Fruit fly (Drosophila melanogaster): ENCODE data around the gene MsR1.
A peak's percentile ranks its signal among the peaks of the same experiment; 100 is the strongest.

Gene MsR1

DNA sequence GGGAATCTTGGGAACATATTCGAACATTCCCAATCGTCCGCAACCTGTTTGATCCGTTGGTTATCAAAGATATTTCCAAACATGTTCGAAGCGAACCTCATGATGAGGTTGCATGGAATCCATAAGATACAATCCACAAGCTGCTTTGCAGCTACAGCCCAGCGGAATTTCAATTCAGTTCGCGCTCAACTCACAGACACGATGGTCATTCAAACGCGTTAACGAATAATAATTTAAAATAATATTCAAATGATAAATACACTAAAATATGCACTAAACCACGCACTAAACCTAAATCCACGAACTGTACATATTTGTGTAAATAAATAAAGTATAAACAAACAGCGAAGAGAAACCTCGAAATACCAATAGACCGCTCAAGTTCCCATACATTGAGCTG is 65.3 kb downstream of the MsR1 start (continued):
- TF ChIP-seq Gug (GFP tag; IDR thresholded peaks at IDR 0.05) (no peak), CG6792 (GFP tag; optimal IDR thresholded peaks at IDR 0.05) (no peak), CG10631 (GFP tag; optimal IDR thresholded peaks at IDR 0.05) (no peak), acj6 (GFP tag; optimal IDR thresholded peaks at IDR 0.05) (no peak), salr (GFP tag; optimal IDR thresholded peaks at IDR 0.05) (no peak), Ets21C (GFP tag; optimal IDR thresholded peaks at IDR 0.05) (no peak), CG11902 (GFP tag; optimal IDR thresholded peaks at IDR 0.05) (no peak), lz (GFP tag; optimal IDR thresholded peaks at IDR 0.05) (no peak), Hr38 (GFP tag; optimal IDR thresholded peaks at IDR 0.05) (no peak), CG3032 (tag; optimal IDR thresholded peaks at IDR 0.05) (no peak), CG31627 (GFP tag; optimal IDR thresholded peaks at IDR 0.05) (no peak)

DNA sequence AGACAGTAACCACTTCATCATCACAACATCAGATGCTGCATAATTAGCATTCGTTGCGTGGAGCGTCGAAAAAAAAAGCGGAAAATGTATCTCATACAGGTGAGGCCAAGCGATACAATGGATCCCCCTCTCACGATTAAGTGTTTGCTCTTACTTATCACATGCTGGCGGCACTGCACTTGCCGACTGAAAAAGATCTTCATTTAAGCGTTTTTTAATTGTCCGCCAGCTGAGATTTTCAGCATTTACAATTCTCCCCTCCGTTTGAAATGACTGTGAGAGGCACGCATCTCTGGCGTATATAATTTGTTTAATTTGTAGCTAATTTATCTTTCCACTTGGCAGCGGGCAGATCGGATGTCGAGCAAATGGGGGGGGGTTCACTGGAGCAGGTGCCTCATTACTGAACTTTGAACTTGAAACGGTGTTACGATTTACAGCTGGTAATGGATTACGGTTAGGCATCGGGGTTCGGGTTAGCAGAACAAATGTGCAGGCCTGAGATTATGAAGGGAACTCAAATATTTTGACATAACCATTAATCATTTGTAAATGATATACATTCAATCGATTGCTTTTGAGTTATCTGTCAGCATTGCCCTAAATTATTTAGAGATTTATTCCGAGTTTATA is 66.3 kb downstream of the MsR1 start, which contains the start of gene Mzt1:
TSS of gene Mzt1 (plus strand) at position 583 of the 633 bp plus-strand sequence.
- TF ChIP-seq CG16779 (tag; optimal IDR thresholded peaks at IDR 0.05) (no peak), svp (GFP tag) (peak; percentile 63)

dm6 chr3L:2390889-2391288 is 68.4 kb downstream of the MsR1 start, which contains the start of the genes CG32298 and CG32299:
Gene CG32298 (minus strand): TSS chr3L:2390989.
Gene CG32299 (minus strand): TSS chr3L:2390989.
- TF ChIP-seq Sox15 (GFP tag; optimal IDR thresholded peaks at IDR 0.05) (no peak), Eip93F (GFP tag; optimal IDR thresholded peaks at IDR 0.05) (no peak), fd59A (GFP tag; optimal IDR thresholded peaks at IDR 0.05) (no peak), Blimp-1 (GFP tag; optimal IDR thresholded peaks at IDR 0.05) (no peak), fkh (GFP tag; optimal IDR thresholded peaks at IDR 0.05) (no peak), CG8632 (GFP tag; optimal IDR thresholded peaks at IDR 0.05) (no peak), CG32006 (GFP tag; optimal IDR thresholded peaks at IDR 0.05) (no peak), Hr4 (GFP tag; optimal IDR thresholded peaks at IDR 0.05) (no peak), CG6276 (GFP tag; optimal IDR thresholded peaks at IDR 0.05) (no peak), CG6808 (GFP tag; optimal IDR thresholded peaks at IDR 0.05) (no peak), CG6854 (GFP tag; optimal IDR thresholded peaks at IDR 0.05) (no peak)

- no peak for TF ChIP-seq Met (GFP tag; optimal IDR thresholded peaks at IDR 0.05)
- peak; percentile 7 for TF ChIP-seq Sox102F (GFP tag; optimal IDR thresholded peaks at IDR 0.05)
- peak; percentile 71 for TF ChIP-seq vri (GFP tag; optimal IDR thresholded peaks at IDR 0.05)
- TF ChIP-seq fkh (GFP tag; optimal IDR thresholded peaks at IDR 0.05): peak; percentile 37
- TF ChIP-seq svp (GFP tag): peak; percentile 67
- TF ChIP-seq CG8119 (GFP tag; IDR thresholded peaks at IDR 0.05): no peak
These were observed 70.4 kb downstream of the MsR1 start for dm6 chr3L:2392745-2393435.

Measured in whole organism, prepupa.